Fruit fly (Drosophila melanogaster) S2 (cell line): ENCODE data around the gene obst-H.

Experiments used
- CG8478 ChIP-seq: fragments of >200 bp; optimal IDR thresholded peaks from 2 replicates; lab custom pipeline; 2018
- CTCF ChIP-seq, 2 experiments: fragments of >200 bp; optimal IDR thresholded peaks; 2 replicates each; lab custom pipeline; 2018

The obst-H gene

DNA sequence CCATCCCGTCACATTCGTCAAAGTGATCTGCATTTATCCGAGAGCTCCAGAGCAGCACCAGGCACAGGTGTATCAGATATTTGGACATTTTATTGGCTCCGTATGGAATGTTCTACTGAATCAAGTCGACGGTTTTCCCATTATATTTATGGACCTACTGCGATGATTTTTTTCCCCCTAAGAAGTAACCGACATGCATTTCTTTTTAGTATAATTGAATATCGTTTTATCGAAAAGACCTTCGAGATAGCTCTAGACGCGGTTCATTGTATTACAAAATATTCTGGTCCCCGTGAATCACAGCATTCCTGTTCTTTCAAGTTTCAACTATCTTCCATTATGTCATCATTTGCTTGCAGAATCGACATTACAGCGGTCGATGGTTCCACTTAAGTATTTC is at the start of gene obst-H:
obst-H (minus strand) TSS at position 101 of the 400 bp plus-strand sequence.
- TF ChIP-seq CG8478 (lab: Kevin White, UChicago) = no peak
- TF ChIP-seq CTCF (optimal IDR thresholded peaks at IDR 0.05; lab: Kevin White, UChicago) = no peak

- TF ChIP-seq CTCF (optimal IDR thresholded peaks at IDR 0.05; lab: Kevin White, UChicago) (no peak), CG8478 (lab: Kevin White, UChicago) (no peak)
Observed at dm6 chr3L:15576357-15576756, 47.3 kb upstream of the obst-H start, which contains the start of gene Ufsp2. Ufsp2 (plus strand) TSS chr3L:15576570.

dm6 chr3L:15570571-15570970 is 41.5 kb upstream of the obst-H start:
- TF ChIP-seq CTCF (optimal IDR thresholded peaks at IDR 0.05; lab: Kevin White, UChicago) (no peak), CG8478 (lab: Kevin White, UChicago) (no peak)

DNA sequence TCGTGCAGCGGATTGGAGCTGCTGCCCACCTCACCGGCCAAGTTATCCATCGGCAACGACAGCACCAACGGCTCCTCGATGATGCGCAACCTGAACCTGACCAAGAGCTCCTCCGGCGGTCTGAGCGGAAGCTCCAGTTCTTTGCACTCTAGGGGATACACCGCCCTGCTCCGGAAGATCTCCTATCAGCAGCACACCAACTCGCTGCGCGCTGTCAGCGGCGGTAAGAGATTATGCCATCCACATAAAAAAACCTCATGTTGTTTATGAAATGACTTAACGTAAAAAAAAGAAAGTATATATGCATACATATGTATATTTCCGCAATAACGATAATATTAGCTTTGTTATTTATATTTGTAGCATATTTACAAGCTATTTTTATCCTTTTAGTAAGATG is 39.7 kb upstream of the obst-H start:
- no peak for TF ChIP-seq CG8478 (lab: Kevin White, UChicago)
- TF ChIP-seq CTCF (optimal IDR thresholded peaks at IDR 0.05; lab: Kevin White, UChicago) = no peak

dm6 chr3L:15566484-15566955 is 37.5 kb upstream of the obst-H start:
- no peak for TF ChIP-seq CG8478 (lab: Kevin White, UChicago)
- no peak for TF ChIP-seq CTCF (optimal IDR thresholded peaks at IDR 0.05; lab: Kevin White, UChicago)

- TF ChIP-seq CG8478 (lab: Kevin White, UChicago) = no peak
- no peak for TF ChIP-seq CTCF (optimal IDR thresholded peaks at IDR 0.05; lab: Kevin White, UChicago)
Observed at dm6 chr3L:15565829-15566433, 36.9 kb upstream of the obst-H start, which contains the start of gene dop. dop (plus strand) TSS chr3L:15566013.

DNA sequence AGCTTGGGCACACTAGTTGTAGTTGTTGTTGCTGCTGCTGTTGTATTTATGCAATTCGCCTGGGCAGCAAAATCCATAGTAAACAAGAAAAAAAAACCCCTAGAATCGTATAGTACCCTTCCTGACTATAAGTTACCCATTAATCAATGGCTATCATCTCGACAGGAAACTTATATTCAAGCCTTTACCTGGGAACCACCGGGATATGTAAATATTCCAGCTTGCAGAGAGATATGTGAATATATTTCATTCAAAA is 34.7 kb upstream of the obst-H start:
- TF ChIP-seq CTCF (optimal IDR thresholded peaks at IDR 0.05; lab: Kevin White, UChicago) = no peak
- no peak for TF ChIP-seq CG8478 (lab: Kevin White, UChicago)

DNA sequence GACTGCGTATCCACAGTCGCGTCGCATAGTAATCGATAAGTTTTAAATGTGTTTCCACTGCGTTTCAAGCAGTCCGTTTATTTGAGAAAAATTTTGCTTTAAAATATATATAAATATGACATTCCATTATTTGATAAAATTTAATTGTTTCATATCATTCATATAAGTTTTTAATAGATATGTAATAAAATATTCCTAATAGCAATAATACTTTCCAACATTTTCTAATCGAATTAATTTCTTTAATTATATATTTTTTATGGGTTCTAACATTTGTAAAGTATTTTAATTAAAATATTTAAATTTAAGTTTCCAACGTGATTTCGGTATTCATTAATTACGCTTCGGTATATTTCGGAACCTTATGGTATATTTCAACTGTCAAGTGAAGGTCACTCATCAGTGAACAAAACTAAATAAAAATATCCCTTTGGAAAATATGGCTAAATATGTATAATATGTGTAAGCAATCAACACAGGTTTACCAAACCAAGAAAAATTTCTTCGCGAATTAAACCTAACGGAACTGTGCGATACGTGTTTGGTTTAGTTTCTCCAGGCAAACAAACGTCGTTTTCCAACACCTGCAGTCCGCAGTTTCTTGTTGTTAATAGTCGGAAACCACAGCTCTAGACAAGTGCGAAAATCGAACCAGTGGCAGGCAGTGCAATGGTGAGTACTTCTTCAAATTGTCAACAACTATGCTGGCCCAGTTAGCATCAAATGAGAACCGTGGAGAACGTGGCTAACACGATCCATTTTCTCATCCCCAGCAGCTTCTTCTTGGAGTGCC is 34.2 kb upstream of the obst-H start, which contains the start of the genes CG7739 and SCCRO:
CG7739 (minus strand) TSS at position 8 of the 793 bp plus-strand sequence.
SCCRO (plus strand) TSS at position 370 of the 793 bp plus-strand sequence.
- no peak for TF ChIP-seq CTCF (optimal IDR thresholded peaks at IDR 0.05; lab: Kevin White, UChicago)
- no peak for TF ChIP-seq CG8478 (lab: Kevin White, UChicago)

dm6 chr3L:15562727-15563057 is 33.6 kb upstream of the obst-H start:
- TF ChIP-seq CTCF (optimal IDR thresholded peaks at IDR 0.05; lab: Kevin White, UChicago) (no peak), CG8478 (lab: Kevin White, UChicago) (no peak)

DNA sequence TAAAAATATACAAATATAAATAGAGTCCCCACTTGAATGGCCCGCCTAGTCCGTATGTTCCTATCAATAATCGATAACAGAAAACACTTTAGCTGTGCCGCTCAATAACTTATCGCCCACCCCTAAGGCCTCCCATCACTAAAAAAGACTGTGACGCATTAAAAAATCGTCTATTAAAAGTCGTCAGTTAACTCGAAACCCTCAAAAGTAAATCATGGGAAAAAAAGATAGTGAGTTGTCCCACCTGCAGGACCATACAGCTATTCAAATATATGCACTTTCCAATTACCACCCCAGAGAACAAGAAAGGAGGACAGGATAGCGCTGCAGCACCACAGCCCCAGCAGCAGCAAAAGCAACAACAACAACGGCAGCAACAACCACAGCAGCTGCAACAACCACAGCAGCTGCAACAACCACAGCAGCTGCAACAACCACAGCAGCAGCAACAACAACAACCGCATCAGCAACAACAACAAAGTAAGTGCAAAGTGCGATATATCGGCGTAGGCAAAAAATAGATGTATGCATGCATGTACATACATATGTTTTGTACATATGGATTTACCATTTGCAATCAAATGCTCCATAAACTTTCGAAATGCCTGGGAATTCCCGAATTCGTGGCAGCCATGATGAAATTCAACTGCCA is 25.1 kb upstream of the obst-H start, which contains the start of gene AGO2:
AGO2 (plus strand) TSS at position 121 of the 652 bp plus-strand sequence.
- TF ChIP-seq CG8478 (lab: Kevin White, UChicago) (no peak), CTCF (optimal IDR thresholded peaks at IDR 0.05; lab: Kevin White, UChicago) (peak; percentile 54 to 67)

DNA sequence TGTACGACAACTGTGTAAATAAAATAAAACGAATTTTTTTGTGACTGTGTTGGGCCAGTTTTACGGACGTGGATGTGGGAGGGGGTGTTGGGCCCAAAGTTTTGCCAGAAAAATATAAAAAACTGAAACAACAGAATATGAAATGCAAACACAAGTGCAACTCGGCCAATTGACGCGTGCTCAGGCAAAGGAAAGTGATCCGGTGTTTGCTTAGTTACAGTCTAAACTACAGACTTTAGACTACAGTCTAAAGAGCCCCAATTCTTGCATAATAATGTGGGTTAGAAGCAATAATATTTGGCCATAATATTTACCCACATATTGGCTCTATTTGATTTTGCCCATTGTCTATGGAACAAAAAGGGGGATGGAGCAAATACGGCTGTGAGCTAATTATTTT is 19.8 kb upstream of the obst-H start:
- no peak for TF ChIP-seq CG8478 (lab: Kevin White, UChicago)
- no peak for TF ChIP-seq CTCF (optimal IDR thresholded peaks at IDR 0.05; lab: Kevin White, UChicago)

- no peak for TF ChIP-seq CTCF (optimal IDR thresholded peaks at IDR 0.05; lab: Kevin White, UChicago)
- TF ChIP-seq CG8478 (lab: Kevin White, UChicago) = no peak
Observed at dm6 chr3L:15547187-15547790, 18.2 kb upstream of the obst-H start.

DNA sequence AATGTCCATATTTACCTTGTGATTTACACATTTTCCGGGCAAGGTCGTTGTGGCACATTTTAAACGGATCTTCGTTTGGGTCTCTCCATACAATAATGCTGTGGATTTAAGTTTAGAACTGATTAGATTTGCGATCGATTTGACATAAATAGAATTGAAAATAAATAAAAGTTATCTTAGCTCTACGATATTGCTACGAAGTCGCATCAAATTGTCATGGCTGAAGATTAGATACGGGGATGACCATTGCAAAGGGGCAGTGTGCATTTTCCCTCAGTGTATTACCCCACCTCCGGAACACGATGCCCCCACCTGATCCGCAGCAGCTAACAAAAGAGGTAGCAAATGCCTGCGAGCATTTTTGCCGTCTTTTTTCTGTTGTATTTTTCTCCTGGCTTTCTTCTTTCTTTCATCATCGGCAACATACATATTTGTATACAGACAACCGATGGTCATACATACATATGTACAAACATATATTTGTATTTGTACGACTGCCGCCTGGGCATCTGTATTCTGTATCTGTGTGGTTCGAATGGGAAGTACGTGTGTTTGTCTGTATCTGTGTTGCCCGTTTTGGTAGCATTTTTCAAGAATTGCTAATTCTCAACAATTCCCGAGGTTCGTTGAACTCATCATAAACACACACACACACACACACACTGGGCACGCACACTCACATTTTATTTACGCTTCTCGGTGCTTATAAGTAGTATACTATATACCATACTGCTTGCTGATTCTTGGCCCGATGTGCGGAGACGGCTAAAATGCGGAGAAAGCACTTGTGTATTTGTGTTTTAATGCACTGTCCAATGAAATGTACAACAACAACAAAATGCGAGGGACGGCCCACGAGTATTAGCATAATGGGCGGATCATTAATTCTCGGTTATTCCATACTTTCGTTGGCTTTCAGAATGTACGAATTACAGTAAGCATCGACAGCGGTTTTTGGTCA is 15.7 kb upstream of the obst-H start:
- TF ChIP-seq CTCF (optimal IDR thresholded peaks at IDR 0.05; lab: Kevin White, UChicago) = no peak
- no peak for TF ChIP-seq CG8478 (lab: Kevin White, UChicago)
